Worm (Caenorhabditis elegans) whole organism, early embryonic: ENCODE data around the gene sphr-1.

Source experiments
- B0310.2 ChIP-seq: sonication (generic microtip); optimal IDR thresholded peaks from 2 replicates; lab custom pipeline; 2016; ENCODE audit warnings: mild to moderate bottlenecking, missing genetic modification characterization, missing compliant biosample characterization
- F13C5.2 ChIP-seq: sonication (generic microtip); optimal IDR thresholded peaks from 2 replicates; lab custom pipeline; 2017; ENCODE audit warnings: mild to moderate bottlenecking, missing genetic modification characterization, inconsistent platforms, missing compliant biosample characterization
- aly-1 ChIP-seq: sonication (generic microtip); optimal IDR thresholded peaks from 2 replicates; lab custom pipeline; 2016; ENCODE audit warnings: missing genetic modification characterization, missing compliant biosample characterization
- ama-1 ChIP-seq: fragments of 150-350 bp; optimal IDR thresholded peaks from 2 replicates; lab custom pipeline; 2014
- ceh-13 ChIP-seq: fragments of 200-800 bp; sonication (Bioruptor generic); optimal IDR thresholded peaks from 2 replicates; lab custom pipeline; 2018; ENCODE audit warnings: mild to moderate bottlenecking, missing genetic modification characterization, missing compliant biosample characterization
- ceh-36 ChIP-seq: sonication (generic microtip); optimal IDR thresholded peaks from 2 replicates; lab custom pipeline; 2016; ENCODE audit warnings: missing genetic modification characterization, inconsistent platforms, missing compliant biosample characterization
- ets-7 ChIP-seq: sonication (generic microtip); optimal IDR thresholded peaks from 2 replicates; lab custom pipeline; 2016; ENCODE audit warnings: missing genotype, missing genetic modification characterization, missing compliant biosample characterization
- flt-1 ChIP-seq: fragments of 200-800 bp; sonication (Bioruptor generic); IDR thresholded peaks from 2 replicates; pipeline ENCODE4 v1.3.6; 2022; ENCODE audit warnings: missing genetic modification characterization, missing compliant biosample characterization
- hmbx-1 ChIP-seq: sonication (generic microtip); optimal IDR thresholded peaks from 2 replicates; lab custom pipeline; 2016; ENCODE audit warnings: mild to moderate bottlenecking, missing genetic modification characterization, missing compliant biosample characterization
- hmg-4 ChIP-seq: fragments of 200-800 bp; sonication (Bioruptor generic); optimal IDR thresholded peaks from 2 replicates; lab custom pipeline; 2018; ENCODE audit warnings: mild to moderate bottlenecking, missing genetic modification characterization, missing compliant biosample characterization
- hnd-1 ChIP-seq: sonication (generic microtip); optimal IDR thresholded peaks from 2 replicates; lab custom pipeline; 2016; ENCODE audit warnings: missing genetic modification characterization, missing compliant biosample characterization
- pes-1 ChIP-seq: fragments of 200-800 bp; sonication (Bioruptor generic); IDR thresholded peaks from 2 replicates; pipeline ENCODE4 v1.3.6; 2022; ENCODE audit warnings: missing genetic modification reagents, missing genetic modification characterization, missing compliant biosample characterization
- scrt-1 ChIP-seq: fragments of 200-800 bp; sonication (Bioruptor generic); IDR thresholded peaks from 2 replicates; pipeline ENCODE4 v1.3.6; 2022; ENCODE audit warnings: missing genetic modification characterization, missing compliant biosample characterization
- sea-1 ChIP-seq: fragments of 200-800 bp; sonication (Bioruptor generic); conservative IDR thresholded peaks from 2 replicates; pipeline ENCODE4 v1.3.6; 2022; ENCODE audit warnings: missing genetic modification characterization, missing compliant biosample characterization
- tbx-11 ChIP-seq: fragments of 200-800 bp; sonication (Bioruptor generic); IDR thresholded peaks from 2 replicates; pipeline ENCODE4 v1.3.6; 2022; ENCODE audit warnings: missing genetic modification characterization, missing compliant biosample characterization
- tbx-37 ChIP-seq: fragments of 200-800 bp; sonication (Bioruptor generic); conservative IDR thresholded peaks from 2 replicates; pipeline ENCODE4 v1.3.6; 2022; ENCODE audit warnings: missing genetic modification reagents, missing genetic modification characterization, missing compliant biosample characterization
- tra-4 ChIP-seq: sonication (generic microtip); optimal IDR thresholded peaks from 2 replicates; lab custom pipeline; 2017; ENCODE audit warnings: missing genetic modification characterization, missing compliant biosample characterization

Gene sphr-1

DNA sequence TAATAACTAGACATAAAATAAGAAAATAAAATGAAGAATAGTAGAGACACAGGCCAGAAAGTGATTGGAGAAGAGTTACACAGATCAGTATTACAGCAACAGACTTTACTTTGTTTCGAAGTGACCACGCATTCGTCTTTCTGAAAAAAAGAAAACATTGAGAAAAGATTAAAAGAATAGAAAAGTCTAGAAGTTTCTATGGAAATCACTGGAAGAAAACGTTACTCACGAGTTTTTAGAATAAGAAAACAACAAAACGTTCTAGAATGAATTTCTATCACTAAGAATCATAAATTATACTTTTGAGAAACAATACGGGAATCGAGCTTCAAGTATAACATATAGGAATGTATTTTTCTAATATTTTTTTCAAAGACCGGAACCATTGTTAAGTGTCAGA is 35.8 kb upstream of the sphr-1 start:
- TF ChIP-seq sea-1 (GFP tag; lab: Robert Waterston, UW) (no peak), hmg-4 (GFP tag; lab: Kevin White, UChicago) (no peak), B0310.2 (tag; lab: Kevin White, UChicago) (no peak), ceh-13 (no peak), aly-1 (tag; lab: Kevin White, UChicago) (no peak), ceh-36 (tag; lab: Kevin White, UChicago) (no peak), scrt-1 (GFP tag; lab: Robert Waterston, UW) (no peak), flt-1 (no peak), tra-4 (tag; lab: Kevin White, UChicago) (no peak), F13C5.2 (tag; lab: Kevin White, UChicago) (no peak), tbx-37 (no peak)

DNA sequence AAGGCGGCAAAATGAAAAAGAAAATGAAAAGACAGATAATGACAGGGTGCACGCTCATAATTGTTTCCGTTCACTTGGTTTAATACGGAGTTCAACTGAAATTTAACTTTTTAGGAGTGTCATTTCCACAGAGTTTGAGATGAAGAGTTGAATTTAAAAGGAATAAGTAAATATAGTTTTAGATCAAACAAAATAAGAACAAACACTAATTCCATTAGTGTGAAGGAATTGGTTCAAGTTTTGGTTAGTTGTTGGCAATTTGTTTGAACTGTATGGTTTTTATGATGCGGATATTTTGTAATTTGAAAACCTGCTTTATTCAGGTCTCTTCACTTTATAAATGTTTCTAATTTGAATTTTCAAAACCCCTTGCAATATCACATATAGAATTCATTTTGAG is 34.7 kb upstream of the sphr-1 start, which contains the start of gene B0222.15:
TSS of gene B0222.15 (minus strand) at position 101 of the 400 bp plus-strand sequence.
- TF ChIP-seq hmg-4 (GFP tag; lab: Kevin White, UChicago) (no peak), ceh-36 (tag; lab: Kevin White, UChicago) (no peak)

DNA sequence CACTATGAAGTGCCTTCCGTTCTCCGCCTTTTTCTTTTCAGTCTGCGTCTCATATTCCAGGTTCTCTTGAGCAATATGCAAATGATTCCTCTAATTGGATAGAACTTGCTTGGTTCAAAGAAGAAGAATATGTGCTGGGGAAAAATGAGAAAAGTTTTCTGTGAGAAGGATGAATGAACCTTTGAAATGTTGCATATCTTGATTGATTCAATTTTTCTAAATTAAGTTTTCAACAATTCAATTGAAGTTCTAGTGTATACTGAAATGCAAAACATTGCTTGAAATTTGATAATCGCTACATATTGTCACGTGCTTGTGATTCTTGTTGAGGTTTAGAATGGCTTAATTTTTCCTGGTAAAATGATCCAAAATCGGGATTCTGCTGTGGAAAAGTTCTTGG is 33.8 kb upstream of the sphr-1 start:
- TF ChIP-seq ceh-36 (tag; lab: Kevin White, UChicago) = no peak
- no peak for TF ChIP-seq aly-1 (tag; lab: Kevin White, UChicago)
- TF ChIP-seq sea-1 (GFP tag; lab: Robert Waterston, UW) = no peak
- TF ChIP-seq scrt-1 (GFP tag; lab: Robert Waterston, UW) = no peak
- no peak for TF ChIP-seq B0310.2 (tag; lab: Kevin White, UChicago)
- no peak for TF ChIP-seq tbx-37
- no peak for TF ChIP-seq F13C5.2 (tag; lab: Kevin White, UChicago)
- TF ChIP-seq hnd-1 = no peak
- TF ChIP-seq ceh-13 = no peak
- no peak for TF ChIP-seq tra-4 (tag; lab: Kevin White, UChicago)
- no peak for TF ChIP-seq hmg-4 (GFP tag; lab: Kevin White, UChicago)
- TF ChIP-seq flt-1 = no peak
- TF ChIP-seq hmbx-1 = no peak
- no peak for TF ChIP-seq ama-1 (lab: Kevin White, UChicago)
- no peak for TF ChIP-seq ets-7 (tag; lab: Kevin White, UChicago)
- no peak for TF ChIP-seq pes-1 (GFP tag; lab: Robert Waterston, UW)
- TF ChIP-seq tbx-11 (GFP tag; lab: Robert Waterston, UW) = no peak

DNA sequence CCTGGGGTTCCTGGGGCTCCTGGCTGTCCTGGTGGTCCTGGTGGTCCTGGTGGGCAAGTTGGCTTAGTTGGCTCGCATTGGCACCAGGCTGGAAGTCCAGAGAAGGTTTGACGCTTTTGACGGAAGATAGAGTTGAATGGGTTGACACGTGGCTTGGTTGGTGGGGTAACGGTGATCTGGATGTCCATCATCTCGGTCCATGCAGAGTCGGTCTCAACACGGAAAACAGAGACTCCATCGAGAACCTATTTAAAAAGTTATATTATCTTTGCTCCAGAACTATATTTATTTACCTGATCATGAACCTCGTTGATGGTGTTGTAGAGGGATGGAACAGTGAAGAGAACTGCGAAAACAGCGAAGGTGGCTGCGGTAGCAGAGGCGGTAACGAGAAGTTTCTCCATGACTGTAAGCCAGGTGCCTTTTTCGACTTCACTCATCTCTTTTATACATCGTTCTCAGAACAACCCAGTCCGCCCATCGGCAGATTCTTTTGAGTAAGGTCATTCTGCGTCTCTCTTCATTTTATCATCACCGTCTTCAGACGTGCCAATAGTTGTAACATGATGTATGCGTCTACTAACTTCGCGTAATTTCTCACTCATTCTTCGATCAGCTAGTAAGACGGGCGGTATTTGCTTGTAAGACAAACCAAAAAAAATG is 31.1 kb upstream of the sphr-1 start, which contains the start of gene col-144:
TSS of gene col-144 (minus strand) at position 419 of the 663 bp plus-strand sequence.
- TF ChIP-seq tbx-11 (GFP tag; lab: Robert Waterston, UW) (no peak), ceh-13 (no peak), hnd-1 (no peak), ama-1 (lab: Kevin White, UChicago) (no peak), scrt-1 (GFP tag; lab: Robert Waterston, UW) (no peak), pes-1 (GFP tag; lab: Robert Waterston, UW) (no peak), ets-7 (tag; lab: Kevin White, UChicago) (no peak), F13C5.2 (tag; lab: Kevin White, UChicago) (no peak), tbx-37 (no peak), sea-1 (GFP tag; lab: Robert Waterston, UW) (no peak), tra-4 (tag; lab: Kevin White, UChicago) (no peak), flt-1 (no peak)

DNA sequence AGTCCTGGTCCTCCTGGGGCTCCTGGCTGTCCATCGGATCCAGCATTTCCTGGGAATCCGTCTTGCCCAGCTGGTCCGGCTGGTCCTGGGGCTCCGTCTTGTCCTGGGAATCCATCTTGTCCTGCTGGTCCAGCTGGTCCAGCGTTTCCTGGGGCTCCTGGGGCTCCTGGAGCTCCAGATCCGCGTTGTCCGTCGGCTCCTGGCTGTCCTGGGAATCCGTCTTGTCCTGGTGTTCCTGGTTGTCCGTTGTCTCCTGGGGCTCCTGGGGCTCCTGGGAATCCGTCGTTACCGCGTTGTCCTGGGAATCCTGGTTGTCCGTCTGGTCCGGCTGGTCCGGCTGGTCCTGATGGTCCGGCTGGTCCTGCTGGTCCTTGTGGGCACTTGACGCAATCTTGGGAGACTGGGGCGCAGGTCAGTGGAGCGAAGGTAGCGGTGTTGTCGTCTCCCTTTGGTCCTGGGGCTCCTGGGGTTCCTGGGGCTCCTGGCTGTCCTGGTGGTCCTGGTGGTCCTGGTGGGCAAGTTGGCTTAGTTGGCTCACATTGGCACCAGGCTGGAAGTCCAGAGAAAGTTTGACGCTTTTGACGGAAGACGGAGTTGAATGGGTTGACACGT is 29.2 kb upstream of the sphr-1 start:
- no peak for TF ChIP-seq hmbx-1
- TF ChIP-seq sea-1 (GFP tag; lab: Robert Waterston, UW) = no peak
- no peak for TF ChIP-seq aly-1 (tag; lab: Kevin White, UChicago)

DNA sequence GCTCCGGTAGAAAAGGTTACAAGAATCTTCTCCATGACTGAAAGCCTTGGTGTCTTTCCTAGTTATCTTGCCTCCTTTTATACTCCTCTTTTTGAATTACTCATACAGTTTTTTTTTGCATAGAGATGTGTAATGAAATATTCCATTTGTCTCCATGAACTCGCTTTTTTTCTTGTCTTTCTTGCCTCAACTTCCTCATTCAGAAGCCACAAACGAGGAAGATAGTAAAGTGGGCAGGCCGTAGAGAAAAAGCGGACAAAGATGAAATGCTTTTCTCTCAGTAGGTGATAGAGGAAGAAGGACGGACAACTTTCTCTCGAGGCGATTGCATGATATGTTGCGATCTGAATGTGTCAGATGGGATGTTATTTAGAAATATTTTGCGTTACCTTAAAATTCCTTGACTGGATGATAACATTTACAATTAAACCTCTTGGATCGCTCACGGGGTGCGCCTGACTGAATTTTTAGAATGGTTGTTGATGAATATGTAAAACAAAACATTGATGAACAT is 28.4 kb upstream of the sphr-1 start, which contains the start of gene col-145:
TSS of gene col-145 (minus strand) at position 51 of the 514 bp plus-strand sequence.
- TF ChIP-seq tbx-37 = no peak

DNA sequence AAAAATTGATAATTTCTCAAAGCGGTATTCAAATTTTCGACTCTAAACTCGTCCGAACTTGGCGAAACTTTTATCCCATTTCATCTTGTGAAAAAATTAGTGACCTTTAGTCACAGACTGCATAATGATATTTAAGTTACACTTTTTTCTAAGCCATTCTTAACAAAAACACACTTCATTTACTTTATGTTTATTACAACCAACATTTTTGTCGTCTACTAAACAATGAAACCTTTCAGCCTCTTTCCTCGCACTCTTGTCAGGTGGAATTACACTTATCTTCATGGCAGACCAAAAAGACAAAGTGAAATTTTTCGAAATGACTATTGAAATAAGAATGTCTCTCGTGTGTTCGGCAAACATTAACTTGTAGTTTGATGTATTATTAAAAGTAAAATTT is 27.5 kb upstream of the sphr-1 start:
- TF ChIP-seq flt-1 (no peak), tbx-11 (GFP tag; lab: Robert Waterston, UW) (no peak), tbx-37 (no peak), scrt-1 (GFP tag; lab: Robert Waterston, UW) (no peak), ets-7 (tag; lab: Kevin White, UChicago) (no peak), hnd-1 (no peak), pes-1 (GFP tag; lab: Robert Waterston, UW) (no peak), sea-1 (GFP tag; lab: Robert Waterston, UW) (no peak), hmbx-1 (no peak), F13C5.2 (tag; lab: Kevin White, UChicago) (no peak), ceh-36 (tag; lab: Kevin White, UChicago) (no peak), hmg-4 (GFP tag; lab: Kevin White, UChicago) (no peak), ceh-13 (no peak), ama-1 (lab: Kevin White, UChicago) (no peak)
